Worm (Caenorhabditis elegans) whole organism, mixed stage, embryonic: Measurements from ENCODE around the gene Y41C4A.6.

ENCODE experiments used
- M03D4.4 ChIP-seq: sonication (generic microtip); optimal IDR thresholded peaks from 2 replicates; lab custom pipeline; 2017; ENCODE audit warnings: mild to moderate bottlenecking, missing genetic modification characterization, missing compliant biosample characterization
- blmp-1 ChIP-seq: fragments of 150-350 bp; optimal IDR thresholded peaks from 2 replicates; lab custom pipeline; 2014; ENCODE audit warnings: missing biosample characterization, missing genetic modification characterization
- elt-3 ChIP-seq: fragments of 150-350 bp; optimal IDR thresholded peaks from 2 replicates; lab custom pipeline; 2014; ENCODE audit warnings: missing biosample characterization, missing genetic modification characterization
- flh-1 ChIP-seq: fragments of 200-800 bp; sonication (Bioruptor generic); optimal IDR thresholded peaks from 2 replicates; lab custom pipeline; 2018; ENCODE audit warnings: mild to moderate bottlenecking, missing genetic modification characterization, moderate library complexity, missing compliant biosample characterization
- lin-13 ChIP-seq: fragments of 150-350 bp; optimal IDR thresholded peaks from 2 replicates; lab custom pipeline; 2014; ENCODE audit warnings: missing biosample characterization, missing genetic modification characterization
- mls-2 ChIP-seq: sonication (generic microtip); optimal IDR thresholded peaks from 2 replicates; lab custom pipeline; 2016; ENCODE audit warnings: mild to moderate bottlenecking, missing genetic modification characterization, moderate library complexity, missing compliant biosample characterization
- nhr-12 ChIP-seq: fragments of 150-350 bp; optimal IDR thresholded peaks from 2 replicates; lab custom pipeline; 2014; ENCODE audit warnings: missing biosample characterization, missing genetic modification characterization
- nhr-28 ChIP-seq: fragments of 150-350 bp; optimal IDR thresholded peaks from 2 replicates; lab custom pipeline; 2014; ENCODE audit warnings: missing biosample characterization, missing genetic modification characterization
- nhr-76 ChIP-seq: sonication (generic microtip); optimal IDR thresholded peaks from 2 replicates; lab custom pipeline; 2017; ENCODE audit warnings: missing biosample characterization, missing genetic modification characterization
- snpc-4 ChIP-seq: fragments of 150-350 bp; optimal IDR thresholded peaks from 2 replicates; lab custom pipeline; 2014; ENCODE audit warnings: missing biosample characterization, missing genetic modification characterization
- tbx-8 ChIP-seq: fragments of 200-800 bp; sonication (Bioruptor generic); optimal IDR thresholded peaks from 2 replicates; lab custom pipeline; 2018; ENCODE audit warnings: mild to moderate bottlenecking, missing genetic modification characterization, moderate library complexity, missing compliant biosample characterization
- unc-39 ChIP-seq: fragments of 150-350 bp; optimal IDR thresholded peaks from 2 replicates; lab custom pipeline; 2014; ENCODE audit warnings: missing biosample characterization, missing genetic modification characterization
- unc-62 ChIP-seq: fragments of 150-350 bp; optimal IDR thresholded peaks from 2 replicates; lab custom pipeline; 2014; ENCODE audit warnings: missing biosample characterization, missing genetic modification reagents, missing genetic modification characterization
- ztf-11 ChIP-seq: fragments of 150-350 bp; optimal IDR thresholded peaks from 2 replicates; lab custom pipeline; 2014; ENCODE audit warnings: missing biosample characterization, missing genetic modification characterization

ce11 chrIII:11726590-11726989 lies 30.2 kb downstream of the Y41C4A.6 start, which contains the start of gene Y41C4A.12:
- TF ChIP-seq nhr-12 (no peak), unc-39 (no peak), nhr-28 (tag; lab: Kevin White, UChicago) (no peak), blmp-1 (tag; lab: Kevin White, UChicago) (no peak), nhr-76 (tag; lab: Kevin White, UChicago) (no peak), snpc-4 (no peak), elt-3 (no peak), lin-13 (tag; lab: Kevin White, UChicago) (no peak), M03D4.4 (tag; lab: Kevin White, UChicago) (no peak), mls-2 (tag; lab: Kevin White, UChicago) (no peak), unc-62 (GFP tag; lab: Kevin White, UChicago) (no peak), ztf-11 (no peak), flh-1 (GFP tag; lab: Kevin White, UChicago) (no peak), tbx-8 (GFP tag; lab: Kevin White, UChicago) (no peak)
